Fruit fly (Drosophila melanogaster): ENCODE data around the gene Ttc19.

dm6 chr2L:19074099-19074828 is 29.3 kb upstream of the Ttc19 start, which contains the start of gene CG17572:
- TF ChIP-seq CG4496 (GFP tag; IDR thresholded peaks at IDR 0.05) (no peak), rn (GFP tag; IDR thresholded peaks at IDR 0.05) (no peak)
